Worm (Caenorhabditis elegans) whole organism, L4 larva: ENCODE data around the gene ram-5.

Experiments
- D1046.2 ChIP-seq: fragments of 200-800 bp; sonication (Bioruptor generic); IDR thresholded peaks from 2 replicates; pipeline ENCODE4 v1.3.6; 2022; ENCODE audit warnings: missing genetic modification characterization, missing compliant biosample characterization
- F10B5.3 ChIP-seq: sonication (generic microtip); optimal IDR thresholded peaks from 2 replicates; lab custom pipeline; 2016; ENCODE audit warnings: mild to moderate bottlenecking, missing genetic modification characterization, missing compliant biosample characterization
- F44E2.7 ChIP-seq: fragments of 200-800 bp; sonication (Bioruptor generic); IDR thresholded peaks from 2 replicates; pipeline ENCODE4 v2.1.2; 2022; ENCODE audit warnings: missing genetic modification characterization, missing compliant biosample characterization
- T20F7.1 ChIP-seq: fragments of 200-800 bp; sonication (Bioruptor generic); optimal IDR thresholded peaks from 2 replicates; lab custom pipeline; 2018; ENCODE audit warnings: mild to moderate bottlenecking, missing genetic modification characterization, missing compliant biosample characterization
- Y105C5A.15 ChIP-seq: fragments of 200-800 bp; sonication (Bioruptor generic); IDR thresholded peaks from 2 replicates; pipeline ENCODE4 v1.3.6; 2022; ENCODE audit warnings: missing genetic modification characterization, missing compliant biosample characterization
- Y48G9A.11 ChIP-seq: fragments of 200-800 bp; sonication (Bioruptor generic); IDR thresholded peaks from 2 replicates; pipeline ENCODE4 v1.3.6; 2022; ENCODE audit warnings: missing genetic modification reagents, missing genetic modification characterization, missing compliant biosample characterization
- aha-1 ChIP-seq: fragments of 150-350 bp; peaks from one replicate; lab custom pipeline; 2014; ENCODE audit warnings: missing biosample characterization, missing genetic modification characterization
- attf-4 ChIP-seq: sonication (generic microtip); optimal IDR thresholded peaks from 3 replicates; lab custom pipeline; 2017; ENCODE audit warnings: missing biosample characterization, missing genetic modification characterization
- ceh-32 ChIP-seq: sonication (generic microtip); optimal IDR thresholded peaks from 2 replicates; lab custom pipeline; 2016; ENCODE audit warnings: mild to moderate bottlenecking, missing genetic modification characterization, missing compliant biosample characterization; ENCODE audit not compliant: poor library complexity
- ceh-44 ChIP-seq: fragments of 200-800 bp; sonication (Bioruptor generic); IDR thresholded peaks from 2 replicates; pipeline ENCODE4 v1.3.6; 2022; ENCODE audit warnings: missing genetic modification reagents, missing genetic modification characterization, missing compliant biosample characterization
- cey-2 ChIP-seq: sonication (generic microtip); optimal IDR thresholded peaks from 3 replicates; lab custom pipeline; 2017; ENCODE audit warnings: missing genetic modification characterization, mild to moderate bottlenecking, missing compliant biosample characterization, antibody characterized with exemption, borderline replicate concordance; ENCODE audit not compliant: insufficient read depth
- daf-19 ChIP-seq: fragments of 200-800 bp; sonication (Bioruptor generic); conservative IDR thresholded peaks from 2 replicates; pipeline ENCODE4 v1.3.6; 2022; ENCODE audit warnings: missing genetic modification characterization, missing compliant biosample characterization
- dmd-9 ChIP-seq: fragments of 200-800 bp; sonication (Bioruptor generic); IDR thresholded peaks from 2 replicates; pipeline ENCODE4 v1.3.6; 2022; ENCODE audit warnings: missing genetic modification reagents, missing genetic modification characterization, missing compliant biosample characterization
- dve-1 ChIP-seq: sonication (generic microtip); optimal IDR thresholded peaks from 2 replicates; lab custom pipeline; 2017; ENCODE audit warnings: antibody characterized with exemption, mild to moderate bottlenecking, missing genetic modification characterization, missing compliant biosample characterization; ENCODE audit not compliant: insufficient read depth
- egl-27 ChIP-seq: sonication (generic microtip); optimal IDR thresholded peaks from 3 replicates; lab custom pipeline; 2017; ENCODE audit warnings: missing biosample characterization, missing genetic modification reagents, missing genetic modification characterization
- fkh-10 ChIP-seq: fragments of 150-350 bp; optimal IDR thresholded peaks from 2 replicates; lab custom pipeline; 2014; ENCODE audit warnings: missing biosample characterization, missing genetic modification reagents, missing genetic modification characterization
- hlh-11 ChIP-seq: fragments of 200-800 bp; sonication (Bioruptor generic); optimal IDR thresholded peaks from 2 replicates; lab custom pipeline; 2018; ENCODE audit warnings: mild to moderate bottlenecking, missing genetic modification characterization, missing compliant biosample characterization
- hlh-30 ChIP-seq: sonication (generic microtip); optimal IDR thresholded peaks from 2 replicates; lab custom pipeline; 2017; ENCODE audit warnings: antibody characterized with exemption, mild to moderate bottlenecking, missing genetic modification characterization, missing compliant biosample characterization; ENCODE audit not compliant: insufficient read depth
- hmg-1.1 ChIP-seq: fragments of 200-800 bp; sonication (Bioruptor generic); IDR thresholded peaks from 2 replicates; pipeline ENCODE4 v1.3.6; 2022; ENCODE audit warnings: missing genetic modification reagents, missing genetic modification characterization, missing compliant biosample characterization
- lin-15B ChIP-seq: fragments of 150-350 bp; sonication (generic microtip); optimal IDR thresholded peaks from 3 replicates; lab custom pipeline; 2014; ENCODE audit warnings: missing biosample characterization, missing genetic modification characterization
- lin-29 ChIP-seq: fragments of 200-800 bp; sonication (Bioruptor generic); IDR thresholded peaks from 2 replicates; pipeline ENCODE4 v1.3.6; 2022; ENCODE audit warnings: missing genetic modification reagents, missing genetic modification characterization, missing compliant biosample characterization
- lsy-2 ChIP-seq, 2 experiments: fragments of 150-350 bp in 1 of 2; sonication (generic microtip) in 1 of 2; optimal IDR thresholded peaks; 2 replicates each; lab custom pipeline; 2014 to 2017; ENCODE audit warnings: missing biosample characterization in 2 of 2, missing genetic modification characterization in 2 of 2
- madf-5 ChIP-seq, 2 experiments: fragments of 200-800 bp; sonication (Bioruptor generic); IDR thresholded peaks; 2 replicates each; pipeline ENCODE4 v1.3.6; 2022; ENCODE audit warnings: missing compliant biosample characterization in 2 of 2, missing genetic modification characterization in 2 of 2
- madf-9 ChIP-seq: fragments of 200-800 bp; sonication (Bioruptor generic); conservative IDR thresholded peaks from 2 replicates; pipeline ENCODE4 v1.3.6; 2022; ENCODE audit warnings: missing genetic modification reagents, missing genetic modification characterization, missing compliant biosample characterization
- mdt-29 ChIP-seq: fragments of 200-800 bp; sonication (Bioruptor generic); IDR thresholded peaks from 2 replicates; pipeline ENCODE4 v1.3.6; 2022; ENCODE audit warnings: missing genetic modification reagents, missing genetic modification characterization, missing compliant biosample characterization
- mep-1 ChIP-seq: fragments of 150-350 bp; sonication (generic microtip); optimal IDR thresholded peaks from 3 replicates; lab custom pipeline; 2014; ENCODE audit warnings: missing biosample characterization, missing genetic modification characterization
- nhr-10 ChIP-seq: fragments of 150-350 bp; optimal IDR thresholded peaks from 2 replicates; lab custom pipeline; 2014; ENCODE audit warnings: missing biosample characterization, missing genetic modification characterization
- nhr-111 ChIP-seq: fragments of 200-800 bp; sonication (Bioruptor generic); optimal IDR thresholded peaks from 2 replicates; lab custom pipeline; 2018; ENCODE audit warnings: mild to moderate bottlenecking, missing genetic modification characterization, missing compliant biosample characterization
- nhr-25 ChIP-seq: sonication (generic microtip); optimal IDR thresholded peaks from 2 replicates; lab custom pipeline; 2017; ENCODE audit warnings: missing genetic modification characterization, mild to moderate bottlenecking, missing compliant biosample characterization, antibody characterized with exemption, moderate library complexity, borderline replicate concordance; ENCODE audit not compliant: insufficient read depth
- nhr-41 ChIP-seq: fragments of 200-800 bp; sonication (Bioruptor generic); IDR thresholded peaks from 2 replicates; pipeline ENCODE4 v1.3.6; 2022; ENCODE audit warnings: missing genetic modification reagents, missing genetic modification characterization, missing compliant biosample characterization
- nhr-6 ChIP-seq: fragments of 150-350 bp; optimal IDR thresholded peaks from 2 replicates; lab custom pipeline; 2014; ENCODE audit warnings: missing biosample characterization, missing genetic modification characterization
- nhr-77 ChIP-seq: fragments of 150-350 bp; optimal IDR thresholded peaks from 2 replicates; lab custom pipeline; 2014; ENCODE audit warnings: missing biosample characterization, missing genetic modification characterization
- pha-4 ChIP-seq, 2 experiments: fragments of 150-350 bp in 1 of 2; fragments of 200-800 bp in 1 of 2; sonication (Bioruptor generic) in 1 of 2; IDR thresholded peaks in 1 of 2; optimal IDR thresholded peaks in 1 of 2; 2 replicates each; pipeline versions ENCODE4 v1.3.6 to Lab custom; 2014 to 2022; ENCODE audit warnings: missing genetic modification characterization in 2 of 2, missing genetic modification reagents in 2 of 2, missing biosample characterization in 1 of 2, missing compliant biosample characterization in 1 of 2
- sdz-12 ChIP-seq: fragments of 200-800 bp; sonication (Bioruptor generic); optimal IDR thresholded peaks from 2 replicates; lab custom pipeline; 2018; ENCODE audit warnings: mild to moderate bottlenecking, missing genetic modification characterization, missing compliant biosample characterization
- skn-1 ChIP-seq: fragments of 150-350 bp; optimal IDR thresholded peaks from 2 replicates; lab custom pipeline; 2014; ENCODE audit warnings: missing biosample characterization, missing genetic modification characterization
- snpc-1.2 ChIP-seq: fragments of 200-800 bp; sonication (Bioruptor generic); IDR thresholded peaks from 2 replicates; pipeline ENCODE4 v1.3.6; 2022; ENCODE audit warnings: missing genetic modification reagents, missing genetic modification characterization, missing compliant biosample characterization
- snpc-4 ChIP-seq: fragments of 150-350 bp; optimal IDR thresholded peaks from 2 replicates; lab custom pipeline; 2014; ENCODE audit warnings: missing biosample characterization, missing genetic modification characterization
- spr-1 ChIP-seq: sonication (generic microtip); optimal IDR thresholded peaks from 2 replicates; lab custom pipeline; 2016; ENCODE audit warnings: mild to moderate bottlenecking, missing genetic modification characterization, missing compliant biosample characterization
- spr-3 ChIP-seq: fragments of 200-800 bp; sonication (Bioruptor generic); optimal IDR thresholded peaks from 2 replicates; lab custom pipeline; 2018; ENCODE audit warnings: mild to moderate bottlenecking, missing genetic modification characterization, missing compliant biosample characterization
- tra-1 ChIP-seq: fragments of 200-800 bp; sonication (Bioruptor generic); IDR thresholded peaks from 2 replicates; pipeline ENCODE4 v1.3.6; 2022; ENCODE audit warnings: missing genetic modification reagents, missing genetic modification characterization, missing compliant biosample characterization
- unc-130 ChIP-seq: sonication (generic microtip); optimal IDR thresholded peaks from 2 replicates; lab custom pipeline; 2016; ENCODE audit warnings: missing genetic modification reagents, missing genetic modification characterization, missing compliant biosample characterization
- vab-7 ChIP-seq: fragments of 200-800 bp; sonication (Bioruptor generic); IDR thresholded peaks from 2 replicates; pipeline ENCODE4 v1.3.6; 2022; ENCODE audit warnings: missing genetic modification reagents, missing genetic modification characterization, missing compliant biosample characterization
- zfp-2 ChIP-seq: sonication (generic microtip); optimal IDR thresholded peaks from 2 replicates; lab custom pipeline; 2016; ENCODE audit warnings: mild to moderate bottlenecking, missing genetic modification characterization, missing compliant biosample characterization
- zfp-3 ChIP-seq: fragments of 200-800 bp; sonication (Bioruptor generic); conservative IDR thresholded peaks from 2 replicates; pipeline ENCODE4 v1.3.6; 2022; ENCODE audit warnings: missing genetic modification reagents, missing genetic modification characterization, missing compliant biosample characterization
- ztf-11 ChIP-seq: fragments of 150-350 bp; optimal IDR thresholded peaks from 2 replicates; lab custom pipeline; 2014; ENCODE audit warnings: missing biosample characterization, missing genetic modification characterization

Gene ram-5

ce11 chrX:14557936-14558554 lies 8.1 kb downstream of the ram-5 start, which contains the start of gene nhr-3 (continued):
- TF ChIP-seq lin-15B (tag; lab: Kevin White, UChicago), result no peak
- no peak for TF ChIP-seq egl-27 (tag; lab: Kevin White, UChicago)
- peak; percentile 56 for TF ChIP-seq hlh-11 (tag; lab: Kevin White, UChicago)
- no peak for TF ChIP-seq spr-3 (GFP tag; lab: Kevin White, UChicago)
- no peak for TF ChIP-seq dmd-9 (GFP tag; lab: Robert Waterston, UW)
- peak; percentile 8 for TF ChIP-seq nhr-6
- no peak for TF ChIP-seq mep-1 (tag; lab: Kevin White, UChicago)
- no peak for TF ChIP-seq lin-29 (GFP tag; lab: Robert Waterston, UW)
- no peak for TF ChIP-seq ceh-32
- TF ChIP-seq nhr-111 (GFP tag; lab: Kevin White, UChicago), result no peak
- TF ChIP-seq D1046.2 (GFP tag; lab: Robert Waterston, UW), result no peak
- TF ChIP-seq Y48G9A.11 (GFP tag; lab: Robert Waterston, UW), result no peak
- no peak for TF ChIP-seq skn-1
- TF ChIP-seq snpc-4 (tag; lab: Kevin White, UChicago), result no peak
- TF ChIP-seq F10B5.3 (tag; lab: Kevin White, UChicago), result no peak
- no peak for TF ChIP-seq fkh-10 (GFP tag; lab: Kevin White, UChicago)
- TF ChIP-seq lsy-2 (tag; optimal IDR thresholded peaks at IDR 0.05; lab: Kevin White, UChicago), result no peak
- no peak for TF ChIP-seq cey-2 (tag; lab: Kevin White, UChicago)
- no peak for TF ChIP-seq sdz-12
- no peak for TF ChIP-seq unc-130 (GFP tag; lab: Kevin White, UChicago)
- TF ChIP-seq nhr-10 (tag; lab: Kevin White, UChicago), result peak; percentile 26
- TF ChIP-seq snpc-1.2 (GFP tag; lab: Robert Waterston, UW), result no peak
- peak; percentile 58 for TF ChIP-seq aha-1 (tag; lab: Kevin White, UChicago)
- peak; percentile 51 for TF ChIP-seq dve-1 (tag; lab: Kevin White, UChicago)
- TF ChIP-seq zfp-3 (GFP tag; lab: Robert Waterston, UW), result no peak
- peak; percentile 79 for TF ChIP-seq hlh-30 (tag; lab: Kevin White, UChicago)
- no peak for TF ChIP-seq vab-7 (GFP tag; lab: Robert Waterston, UW)
- TF ChIP-seq T20F7.1 (GFP tag; lab: Kevin White, UChicago), result no peak
- no peak for TF ChIP-seq madf-9 (GFP tag; lab: Robert Waterston, UW)

- TF ChIP-seq nhr-6, result no peak
- no peak for TF ChIP-seq ceh-44
- no peak for TF ChIP-seq ztf-11
- TF ChIP-seq mdt-29 (GFP tag; lab: Robert Waterston, UW), result no peak
- no peak for TF ChIP-seq F44E2.7 (GFP tag; lab: Robert Waterston, UW)
- TF ChIP-seq tra-1 (GFP tag; lab: Robert Waterston, UW), result no peak
These were observed 9.1 kb downstream of the ram-5 start for ce11 chrX:14559084-14559483.

ce11 chrX:14559519-14560296 lies 9.8 kb downstream of the ram-5 start:
- TF ChIP-seq nhr-25 (tag; lab: Kevin White, UChicago) (no peak), hlh-11 (tag; lab: Kevin White, UChicago) (no peak), madf-5 (GFP tag; IDR thresholded peaks at IDR 0.05; lab: Robert Waterston, UW) (0 out of 4 replicates have a peak, but pooled peaks of 1 of the 2 experiments have one; percentile 26), spr-1 (tag; lab: Kevin White, UChicago) (no peak), attf-4 (tag; lab: Kevin White, UChicago) (peak; percentile 43), hmg-1.1 (GFP tag; lab: Robert Waterston, UW) (no peak), egl-27 (tag; lab: Kevin White, UChicago) (no peak), nhr-41 (GFP tag; lab: Robert Waterston, UW) (peak; percentile 17; the same call in 1 of the 2 replicates), nhr-77 (no peak), skn-1 (no peak), Y105C5A.15 (GFP tag; lab: Robert Waterston, UW) (no peak), daf-19 (GFP tag; lab: Robert Waterston, UW) (no peak), zfp-2 (no peak), mep-1 (tag; lab: Kevin White, UChicago) (no peak), pha-4 (GFP tag; IDR thresholded peaks at IDR 0.05; lab: Robert Waterston, UW) (no peak), pha-4 (tag; optimal IDR thresholded peaks at IDR 0.05; lab: Kevin White, UChicago) (peak; percentile 67)
